Worm (Caenorhabditis elegans) whole organism, mixed stage, embryonic: ENCODE results near the gene ztf-30.

ENCODE experiments used
- ceh-83 ChIP-seq: fragments of 200-800 bp; sonication (Bioruptor generic); optimal IDR thresholded peaks from 2 replicates; lab custom pipeline; 2018; ENCODE audit warnings: mild to moderate bottlenecking, missing genetic modification characterization, missing compliant biosample characterization
- ces-1 ChIP-seq: fragments of 150-350 bp; optimal IDR thresholded peaks from 2 replicates; lab custom pipeline; 2014; ENCODE audit warnings: missing biosample characterization, missing genetic modification reagents, missing genetic modification characterization
- cnd-1 ChIP-seq: fragments of 200-800 bp; sonication (Bioruptor generic); optimal IDR thresholded peaks from 2 replicates; lab custom pipeline; 2018; ENCODE audit warnings: mild to moderate bottlenecking, missing genetic modification characterization, missing compliant biosample characterization
- lin-13 ChIP-seq: fragments of 150-350 bp; optimal IDR thresholded peaks from 2 replicates; lab custom pipeline; 2014; ENCODE audit warnings: missing biosample characterization, missing genetic modification characterization
- lsy-2 ChIP-seq: fragments of 150-350 bp; optimal IDR thresholded peaks from 2 replicates; lab custom pipeline; 2014; ENCODE audit warnings: missing biosample characterization, missing genetic modification characterization
- nhr-2 ChIP-seq: fragments of 150-350 bp; optimal IDR thresholded peaks from 2 replicates; lab custom pipeline; 2014; ENCODE audit warnings: missing biosample characterization, missing genetic modification characterization
- pha-4 ChIP-seq: fragments of 150-350 bp; optimal IDR thresholded peaks from 2 replicates; lab custom pipeline; 2018; ENCODE audit warnings: missing biosample characterization, missing genetic modification reagents, missing genetic modification characterization
- zip-8 ChIP-seq: fragments of 150-350 bp; optimal IDR thresholded peaks from 2 replicates; lab custom pipeline; 2014; ENCODE audit warnings: missing biosample characterization, missing genetic modification characterization
- ztf-11 ChIP-seq: fragments of 150-350 bp; optimal IDR thresholded peaks from 2 replicates; lab custom pipeline; 2014; ENCODE audit warnings: missing biosample characterization, missing genetic modification characterization

- TF ChIP-seq cnd-1 (tag; lab: Kevin White, UChicago) (no peak), lin-13 (tag; lab: Kevin White, UChicago) (no peak), zip-8 (no peak), pha-4 (tag; lab: Kevin White, UChicago) (no peak), ceh-83 (no peak), nhr-2 (no peak), lsy-2 (tag; lab: Kevin White, UChicago) (no peak), ces-1 (no peak), ztf-11 (tag; lab: Kevin White, UChicago) (no peak)
Observed at ce11 chrIII:8589195-8589594, 8.5 kb downstream of the ztf-30 start, which contains the start of gene fip-3.
